Fruit fly (Drosophila melanogaster): Measurements from ENCODE around the gene CG31510.

CG31510 gene

dm6 chr3R:25074558-25074964, 48.2 kb downstream of the CG31510 start, which contains the start of the genes shams and CG11920 (continued):
- peak; percentile 33; the same call in 1 of the 2 replicates for TF ChIP-seq bbx (GFP tag; IDR thresholded peaks at IDR 0.05; ENCODE audit: partially characterized antibody)
- no peak for TF ChIP-seq CG11247 (GFP tag; IDR thresholded peaks at IDR 0.05)
- no peak for TF ChIP-seq sens-2 (GFP tag; IDR thresholded peaks at IDR 0.05)
- TF ChIP-seq CG10366 (GFP tag; IDR thresholded peaks at IDR 0.05) = no peak
- TF ChIP-seq CG8290 (GFP tag; optimal IDR thresholded peaks at IDR 0.05) = peak; percentile 20
- peak in 1 of 2 experiments; percentile 16 for TF ChIP-seq CG8290 (tag; optimal IDR thresholded peaks at IDR 0.05)
- TF ChIP-seq Sry-δ (GFP tag; optimal IDR thresholded peaks at IDR 0.05) = no peak
- TF ChIP-seq her (GFP tag; optimal IDR thresholded peaks at IDR 0.05) = no peak
- no peak for TF ChIP-seq BtbVII (GFP tag; optimal IDR thresholded peaks at IDR 0.05)
- TF ChIP-seq CG7271 (tag; optimal IDR thresholded peaks at IDR 0.05) = no peak
- TF ChIP-seq lola (GFP tag; optimal IDR thresholded peaks at IDR 0.05) = peak in 1 of 3 experiments; percentile 25
- TF ChIP-seq row (GFP tag; IDR thresholded peaks at IDR 0.05) = peak; percentile 59
- TF ChIP-seq ttk (GFP tag; IDR thresholded peaks at IDR 0.05) = no peak
- 0 out of 2 replicates have a peak, but pooled peaks have one; percentile 37 for TF ChIP-seq tna (GFP tag; IDR thresholded peaks at IDR 0.05; ENCODE audit: partially characterized antibody)
- TF ChIP-seq crc (GFP tag; optimal IDR thresholded peaks at IDR 0.05) = no peak
- no peak for TF ChIP-seq repo (GFP tag; optimal IDR thresholded peaks at IDR 0.05)
- no peak for TF ChIP-seq hbn (GFP tag; IDR thresholded peaks at IDR 0.05; ENCODE audit: partially characterized antibody)
- TF ChIP-seq CG10654 (GFP tag; optimal IDR thresholded peaks at IDR 0.05) = peak; percentile 2
- peak; percentile 2 for TF ChIP-seq az2 (GFP tag; optimal IDR thresholded peaks at IDR 0.05)
- TF ChIP-seq ato (GFP tag; IDR thresholded peaks at IDR 0.05; ENCODE audit: partially characterized antibody) = peak; percentile 57; the same call in 1 of the 2 replicates
- TF ChIP-seq CG13424 (tag; optimal IDR thresholded peaks at IDR 0.05) = peak; percentile 12
- peak; percentile 84 for TF ChIP-seq trem (tag; optimal IDR thresholded peaks at IDR 0.05)
- no peak for TF ChIP-seq CG12942 (GFP tag; optimal IDR thresholded peaks at IDR 0.05)
- TF ChIP-seq Elba2 (GFP tag; optimal IDR thresholded peaks at IDR 0.05) = no peak
- TF ChIP-seq phol (tag; optimal IDR thresholded peaks at IDR 0.05) = peak; percentile 10
- TF ChIP-seq hkb (optimal IDR thresholded peaks at IDR 0.05) = no peak
- TF ChIP-seq hkb (GFP tag; IDR thresholded peaks at IDR 0.05) = no peak
- no peak for TF ChIP-seq CG4282 (GFP tag; optimal IDR thresholded peaks at IDR 0.05)
- peak; percentile 66 for TF ChIP-seq Scr (GFP tag; IDR thresholded peaks at IDR 0.05; ENCODE audit: partially characterized antibody)
- TF ChIP-seq Oaz (GFP tag; IDR thresholded peaks at IDR 0.05) = no peak
- no peak for TF ChIP-seq CG14050 (GFP tag; IDR thresholded peaks at IDR 0.05)
- no peak for TF ChIP-seq eve (GFP tag; optimal IDR thresholded peaks at IDR 0.05)
- no peak for TF ChIP-seq h (optimal IDR thresholded peaks at IDR 0.05)
- no peak for TF ChIP-seq zfh2 (GFP tag; optimal IDR thresholded peaks at IDR 0.05)
- no peak for TF ChIP-seq CG18476 (GFP tag; optimal IDR thresholded peaks at IDR 0.05)
- TF ChIP-seq CG18011 (GFP tag; optimal IDR thresholded peaks at IDR 0.05) = no peak
- TF ChIP-seq bsh (GFP tag; optimal IDR thresholded peaks at IDR 0.05) = peak in 1 of 2 experiments; percentile 36
- no peak for TF ChIP-seq CG8388 (GFP tag; optimal IDR thresholded peaks at IDR 0.05)
- TF ChIP-seq Lpt (GFP tag; optimal IDR thresholded peaks at IDR 0.05) = no peak
- TF ChIP-seq CHES-1-like (GFP tag; optimal IDR thresholded peaks at IDR 0.05) = no peak
- peak; percentile 29 for TF ChIP-seq unpg (GFP tag; optimal IDR thresholded peaks at IDR 0.05)
- no peak for TF ChIP-seq CG6272 (GFP tag; IDR thresholded peaks at IDR 0.05)
- TF ChIP-seq CG13775 (GFP tag; optimal IDR thresholded peaks at IDR 0.05) = peak; percentile 18
- TF ChIP-seq CG11696 (GFP tag; IDR thresholded peaks at IDR 0.05) = no peak
- TF ChIP-seq CG9817 (tag; optimal IDR thresholded peaks at IDR 0.05) = no peak
- TF ChIP-seq CG9727 (GFP tag; optimal IDR thresholded peaks at IDR 0.05) = no peak
- TF ChIP-seq abd-A (tag; optimal IDR thresholded peaks at IDR 0.05) = no peak
- TF ChIP-seq cad (GFP tag; optimal IDR thresholded peaks at IDR 0.05) = no peak
- no peak for TF ChIP-seq CG9932 (GFP tag; IDR thresholded peaks at IDR 0.05)
- TF ChIP-seq dati (GFP tag; IDR thresholded peaks at IDR 0.05) = no peak
- no peak for TF ChIP-seq pb (GFP tag; optimal IDR thresholded peaks at IDR 0.05)
- no peak for TF ChIP-seq aop (GFP tag; IDR thresholded peaks at IDR 0.05)
